Fruit fly (Drosophila melanogaster): ENCODE measurements around the gene comt.

The comt gene

DNA sequence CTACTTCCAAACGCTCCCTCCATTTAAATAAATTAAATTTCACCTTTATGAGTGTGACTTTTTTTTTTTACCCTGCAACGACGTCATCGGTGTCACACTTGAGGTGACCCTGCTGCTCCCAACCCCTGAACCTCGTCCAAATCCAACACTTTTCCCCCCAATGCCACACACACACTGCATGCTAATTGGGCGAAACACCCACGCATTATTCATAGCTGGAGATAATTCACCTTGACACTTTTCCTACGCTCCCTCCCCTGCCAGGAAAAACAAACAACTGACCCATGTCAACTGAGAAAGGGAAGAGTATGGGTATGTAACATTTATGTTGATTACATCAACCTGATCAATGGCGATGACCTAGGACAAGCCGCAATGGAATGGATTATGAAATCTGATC is 39.5 kb upstream of the comt start:
- no peak for TF ChIP-seq gl (tag; optimal IDR thresholded peaks at IDR 0.05)
- no peak for TF ChIP-seq CG13204 (GFP tag; optimal IDR thresholded peaks at IDR 0.05)
- TF ChIP-seq CG15710 (tag; optimal IDR thresholded peaks at IDR 0.05) = no peak
- no peak for TF ChIP-seq rn (GFP tag; IDR thresholded peaks at IDR 0.05)
- no peak for TF ChIP-seq CG12605 (GFP tag; IDR thresholded peaks at IDR 0.05)
- no peak for TF ChIP-seq CG32121 (GFP tag; IDR thresholded peaks at IDR 0.05)
- no peak for TF ChIP-seq CG14655 (GFP tag; optimal IDR thresholded peaks at IDR 0.05)
- TF ChIP-seq D1 (tag; optimal IDR thresholded peaks at IDR 0.05) = no peak
- TF ChIP-seq CG8301 (tag; optimal IDR thresholded peaks at IDR 0.05) = no peak
- TF ChIP-seq Pif1B (GFP tag; optimal IDR thresholded peaks at IDR 0.05) = no peak
- no peak for TF ChIP-seq Snoo (tag; optimal IDR thresholded peaks at IDR 0.05)
- TF ChIP-seq EcR (GFP tag; optimal IDR thresholded peaks at IDR 0.05) = no peak
- no peak for TF ChIP-seq CG10348 (GFP tag; IDR thresholded peaks at IDR 0.05)
- TF ChIP-seq CG4496 (GFP tag; IDR thresholded peaks at IDR 0.05) = no peak
- TF ChIP-seq CG17806 (tag; optimal IDR thresholded peaks at IDR 0.05) = no peak
- no peak for TF ChIP-seq CG8159 (tag; optimal IDR thresholded peaks at IDR 0.05)
- TF ChIP-seq Pif1A (GFP tag; optimal IDR thresholded peaks at IDR 0.05) = no peak
- TF ChIP-seq fd96Ca (GFP tag; IDR thresholded peaks at IDR 0.05) = no peak
- TF ChIP-seq CG9948 (tag; optimal IDR thresholded peaks at IDR 0.05) = no peak
- TF ChIP-seq CG34367 (tag; optimal IDR thresholded peaks at IDR 0.05) = no peak

DNA sequence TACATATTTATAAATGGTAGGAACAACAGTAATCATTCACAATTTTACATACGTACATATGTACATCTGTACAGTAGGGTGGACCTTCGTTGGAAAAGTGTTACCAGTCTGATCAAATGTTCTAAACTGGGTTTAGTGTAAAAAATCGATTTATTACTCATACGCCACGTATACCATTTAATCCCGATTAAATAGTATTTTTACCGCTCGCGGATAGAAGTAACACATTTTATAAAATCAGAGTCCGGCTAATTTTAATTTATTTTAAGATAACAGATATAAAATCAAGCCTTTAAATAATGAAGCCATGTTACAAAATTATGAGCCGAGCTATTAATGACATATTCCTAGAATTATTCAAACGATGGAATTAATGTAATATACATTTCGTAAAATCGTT is 38.4 kb upstream of the comt start:
- TF ChIP-seq CG8159 (tag; optimal IDR thresholded peaks at IDR 0.05) = peak; percentile 54
- no peak for TF ChIP-seq Snoo (tag; optimal IDR thresholded peaks at IDR 0.05)

DNA sequence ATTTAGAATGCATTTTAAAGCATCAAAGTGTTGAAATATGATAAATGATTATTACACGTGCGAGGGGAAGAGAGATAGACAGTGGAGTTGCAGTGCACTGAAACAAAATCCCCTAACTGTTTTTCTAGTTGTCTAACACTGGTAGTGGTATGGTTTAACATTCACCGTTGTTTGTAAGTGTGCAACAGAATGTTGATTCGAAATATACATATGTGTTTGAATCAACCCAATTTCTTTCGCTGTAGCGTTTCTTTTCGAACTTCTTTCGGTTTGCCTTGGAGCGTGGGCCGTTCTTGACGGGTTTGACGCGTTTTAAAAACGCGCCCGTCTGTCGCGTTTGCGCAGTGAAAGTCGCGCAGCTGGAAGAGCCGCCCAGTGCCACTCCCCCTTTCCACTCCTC is 37.5 kb upstream of the comt start:
- TF ChIP-seq CG32121 (GFP tag; IDR thresholded peaks at IDR 0.05) = peak; percentile 19; the same call in 1 of the 2 replicates
- no peak for TF ChIP-seq CG13204 (GFP tag; optimal IDR thresholded peaks at IDR 0.05)
- no peak for TF ChIP-seq gl (tag; optimal IDR thresholded peaks at IDR 0.05)
- peak; percentile 56; the same call in 1 of the 3 replicates for TF ChIP-seq CG4496 (GFP tag; IDR thresholded peaks at IDR 0.05)
- TF ChIP-seq Ets98B (GFP tag; IDR thresholded peaks at IDR 0.05) = no peak
- peak; percentile 35 for TF ChIP-seq Pif1A (GFP tag; optimal IDR thresholded peaks at IDR 0.05)
- TF ChIP-seq CG14655 (GFP tag; optimal IDR thresholded peaks at IDR 0.05) = peak; percentile 11
- TF ChIP-seq fd96Ca (GFP tag; IDR thresholded peaks at IDR 0.05) = 0 out of 3 replicates have a peak, but pooled peaks have one; percentile 15
- TF ChIP-seq CG17806 (tag; optimal IDR thresholded peaks at IDR 0.05) = no peak
- TF ChIP-seq CG15710 (tag; optimal IDR thresholded peaks at IDR 0.05) = no peak
- peak; percentile 19 for TF ChIP-seq Pif1B (GFP tag; optimal IDR thresholded peaks at IDR 0.05)
- no peak for TF ChIP-seq CG12605 (GFP tag; IDR thresholded peaks at IDR 0.05)
- no peak for TF ChIP-seq D1 (tag; optimal IDR thresholded peaks at IDR 0.05)
- TF ChIP-seq Snoo (tag; optimal IDR thresholded peaks at IDR 0.05) = peak; percentile 38
- no peak for TF ChIP-seq CG9948 (tag; optimal IDR thresholded peaks at IDR 0.05)
- no peak for TF ChIP-seq CG34367 (tag; optimal IDR thresholded peaks at IDR 0.05)
- no peak for TF ChIP-seq CG8159 (tag; optimal IDR thresholded peaks at IDR 0.05)
- TF ChIP-seq EcR (GFP tag; optimal IDR thresholded peaks at IDR 0.05) = no peak
- peak; percentile 33 for TF ChIP-seq CG8301 (tag; optimal IDR thresholded peaks at IDR 0.05)
- TF ChIP-seq rn (GFP tag; IDR thresholded peaks at IDR 0.05) = no peak
- no peak for TF ChIP-seq CG10348 (GFP tag; IDR thresholded peaks at IDR 0.05)

DNA sequence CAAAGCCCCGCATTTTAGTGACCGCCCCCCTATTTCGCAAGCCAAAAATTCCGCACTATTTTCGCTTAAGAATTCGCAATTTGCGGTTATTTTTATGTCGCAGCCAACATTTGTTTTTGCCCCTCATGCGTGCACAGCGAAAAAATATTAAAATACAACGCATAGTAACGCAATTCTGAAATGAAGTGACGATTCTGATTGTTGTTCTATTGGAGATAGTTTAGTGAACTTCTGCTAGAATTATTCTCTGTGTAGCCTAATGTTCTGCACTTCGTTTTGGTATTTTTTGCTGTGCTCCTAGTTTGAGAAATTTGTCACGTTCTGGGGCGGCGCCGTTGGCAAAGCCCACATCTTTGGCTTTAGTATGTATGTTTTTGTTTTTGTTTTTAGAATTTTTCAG is 37.0 kb upstream of the comt start:
- peak; percentile 19 for TF ChIP-seq CG14655 (GFP tag; optimal IDR thresholded peaks at IDR 0.05)
- TF ChIP-seq fd96Ca (GFP tag; IDR thresholded peaks at IDR 0.05) = 0 out of 3 replicates have a peak, but pooled peaks have one; percentile 27
- TF ChIP-seq Pif1B (GFP tag; optimal IDR thresholded peaks at IDR 0.05) = no peak
- peak; percentile 64 for TF ChIP-seq Ets98B (GFP tag; IDR thresholded peaks at IDR 0.05)
- TF ChIP-seq CG32121 (GFP tag; IDR thresholded peaks at IDR 0.05) = peak; percentile 56; the same call in 1 of the 2 replicates
- TF ChIP-seq CG8301 (tag; optimal IDR thresholded peaks at IDR 0.05) = peak; percentile 28
- no peak for TF ChIP-seq Snoo (tag; optimal IDR thresholded peaks at IDR 0.05)
- peak; percentile 36; the same call in 1 of the 3 replicates for TF ChIP-seq CG4496 (GFP tag; IDR thresholded peaks at IDR 0.05)

DNA sequence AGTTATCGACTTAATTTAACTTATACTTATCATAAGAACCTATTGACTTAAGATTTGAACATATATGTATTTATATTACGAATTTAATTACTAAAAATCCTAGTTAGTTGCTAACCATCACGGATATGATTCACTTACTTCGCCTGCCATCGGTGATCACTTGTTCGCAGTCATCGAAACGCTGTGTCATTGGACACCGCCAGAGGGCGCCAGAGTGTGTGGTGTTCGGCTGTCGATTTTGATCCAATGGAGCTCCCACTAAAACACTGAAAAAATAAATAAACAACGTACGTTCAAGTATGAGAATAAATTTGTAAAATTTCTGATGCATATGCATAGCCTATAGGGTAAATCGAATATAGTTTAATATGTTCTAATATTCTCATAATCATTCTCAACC is 34.0 kb upstream of the comt start:
- TF ChIP-seq Snoo (tag; optimal IDR thresholded peaks at IDR 0.05) (no peak), CG13204 (GFP tag; optimal IDR thresholded peaks at IDR 0.05) (no peak), rn (GFP tag; IDR thresholded peaks at IDR 0.05) (no peak), Pif1A (GFP tag; optimal IDR thresholded peaks at IDR 0.05) (no peak), CG8301 (tag; optimal IDR thresholded peaks at IDR 0.05) (no peak), Ets98B (GFP tag; IDR thresholded peaks at IDR 0.05) (no peak), CG4496 (GFP tag; IDR thresholded peaks at IDR 0.05) (no peak), CG15710 (tag; optimal IDR thresholded peaks at IDR 0.05) (no peak), D1 (tag; optimal IDR thresholded peaks at IDR 0.05) (no peak), CG8159 (tag; optimal IDR thresholded peaks at IDR 0.05) (no peak)

DNA sequence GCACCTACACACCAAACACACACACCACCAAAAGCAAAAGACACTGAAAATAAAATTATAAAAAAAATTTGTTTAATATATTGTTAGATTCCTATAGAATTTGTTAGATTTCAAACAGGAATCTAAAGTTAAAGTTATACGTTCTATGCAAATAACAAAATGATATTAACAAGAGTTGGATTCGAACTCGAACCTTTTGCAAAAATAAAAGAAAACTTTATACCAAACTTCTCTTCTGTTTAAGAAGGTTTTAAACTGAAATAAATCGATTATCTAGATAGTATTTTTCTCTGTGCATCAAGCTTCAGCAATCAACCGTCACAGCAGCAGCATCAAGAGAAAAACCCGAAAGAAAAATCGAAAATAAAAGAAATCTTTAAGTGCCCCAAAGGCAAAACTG is 32.3 kb upstream of the comt start:
- TF ChIP-seq CG8159 (tag; optimal IDR thresholded peaks at IDR 0.05) = peak; percentile 73
- TF ChIP-seq CG32121 (GFP tag; IDR thresholded peaks at IDR 0.05) = no peak
- no peak for TF ChIP-seq Ets98B (GFP tag; IDR thresholded peaks at IDR 0.05)
- TF ChIP-seq CG9948 (tag; optimal IDR thresholded peaks at IDR 0.05) = peak; percentile 59
- TF ChIP-seq Snoo (tag; optimal IDR thresholded peaks at IDR 0.05) = peak; percentile 11
- TF ChIP-seq CG10348 (GFP tag; IDR thresholded peaks at IDR 0.05) = no peak
- TF ChIP-seq EcR (GFP tag; optimal IDR thresholded peaks at IDR 0.05) = no peak
- peak; percentile 62 for TF ChIP-seq CG17806 (tag; optimal IDR thresholded peaks at IDR 0.05)
- TF ChIP-seq CG4496 (GFP tag; IDR thresholded peaks at IDR 0.05) = no peak
- TF ChIP-seq CG14655 (GFP tag; optimal IDR thresholded peaks at IDR 0.05) = peak; percentile 72
- TF ChIP-seq D1 (tag; optimal IDR thresholded peaks at IDR 0.05) = peak; percentile 5
- TF ChIP-seq Pif1A (GFP tag; optimal IDR thresholded peaks at IDR 0.05) = peak; percentile 44
- no peak for TF ChIP-seq rn (GFP tag; IDR thresholded peaks at IDR 0.05)
- no peak for TF ChIP-seq fd96Ca (GFP tag; IDR thresholded peaks at IDR 0.05)
- TF ChIP-seq CG13204 (GFP tag; optimal IDR thresholded peaks at IDR 0.05) = no peak
- TF ChIP-seq CG8301 (tag; optimal IDR thresholded peaks at IDR 0.05) = peak; percentile 58
- peak; percentile 12 for TF ChIP-seq Pif1B (GFP tag; optimal IDR thresholded peaks at IDR 0.05)
- TF ChIP-seq CG15710 (tag; optimal IDR thresholded peaks at IDR 0.05) = peak; percentile 64
- no peak for TF ChIP-seq gl (tag; optimal IDR thresholded peaks at IDR 0.05)
- TF ChIP-seq CG34367 (tag; optimal IDR thresholded peaks at IDR 0.05) = peak; percentile 41
- TF ChIP-seq CG12605 (GFP tag; IDR thresholded peaks at IDR 0.05) = no peak
